ENCODE assay signal across 1 fruit fly cellular context in the genomic region with DNA sequence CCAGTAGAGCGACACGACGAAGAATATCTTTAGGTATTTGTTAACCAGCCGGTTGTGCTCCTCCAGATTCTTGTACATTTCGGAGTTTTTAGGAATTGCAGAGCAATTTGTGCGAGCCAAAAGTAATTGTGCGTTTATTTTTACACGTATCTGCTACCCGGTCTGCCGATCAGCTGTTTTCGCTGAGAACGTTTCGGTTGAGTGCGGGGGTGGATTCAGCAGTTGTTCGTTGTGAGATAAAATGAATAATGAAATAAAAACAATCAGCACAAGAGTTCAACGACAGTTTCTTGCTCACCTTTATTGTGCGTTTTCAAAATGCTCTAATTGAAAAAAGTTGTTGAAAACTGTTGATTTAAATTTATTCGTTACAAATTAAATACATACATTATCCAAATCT.
TF ChIP-seq lines count a peak whose summit lies in the region.

A gene (minus strand): TSS at position 176 of the 400 bp plus-strand sequence.

TF ChIP-seq in whole organism, embryonic, 481 proteins besides CTCF, POLR2A, EP300 and RAD21 (continued from another document and continues in another):
- no peak for TF ChIP-seq CG8478 (optimal IDR thresholded peaks at IDR 0.05; lab: Kevin White, UChicago)
- TF ChIP-seq ap (GFP tag; IDR thresholded peaks at IDR 0.05; lab: Robert Waterston, UW), result no peak
- no peak for TF ChIP-seq kah (GFP tag; optimal IDR thresholded peaks at IDR 0.05; lab: Kevin White, UChicago)
- peak; percentile 7 for TF ChIP-seq CG2712 (tag; optimal IDR thresholded peaks at IDR 0.05; lab: Kevin White, UChicago)
- no peak for TF ChIP-seq toy (GFP tag; IDR thresholded peaks at IDR 0.05; lab: Robert Waterston, UW)
- no peak for TF ChIP-seq stwl (tag; optimal IDR thresholded peaks at IDR 0.05; lab: Kevin White, UChicago)
- TF ChIP-seq CG12391 (tag; optimal IDR thresholded peaks at IDR 0.05; lab: Kevin White, UChicago), result peak; percentile 17
- TF ChIP-seq CG6175 (GFP tag; IDR thresholded peaks at IDR 0.05; lab: Robert Waterston, UW), result no peak
- TF ChIP-seq wek (GFP tag; optimal IDR thresholded peaks at IDR 0.05; lab: Kevin White, UChicago), result no peak
- no peak for TF ChIP-seq CG18619 (GFP tag; optimal IDR thresholded peaks at IDR 0.05; lab: Kevin White, UChicago)
- no peak for TF ChIP-seq pum (GFP tag; optimal IDR thresholded peaks at IDR 0.05; lab: Kevin White, UChicago)
- no peak for TF ChIP-seq CG17359 (tag; optimal IDR thresholded peaks at IDR 0.05; lab: Kevin White, UChicago)
- TF ChIP-seq CG10209 (GFP tag; optimal IDR thresholded peaks at IDR 0.05; lab: Kevin White, UChicago), result no peak
- TF ChIP-seq CG13296 (GFP tag; optimal IDR thresholded peaks at IDR 0.05; lab: Kevin White, UChicago), result no peak
- TF ChIP-seq CG13624 (GFP tag; optimal IDR thresholded peaks at IDR 0.05; lab: Kevin White, UChicago), result peak; percentile 28
- TF ChIP-seq CG10431 (GFP tag; optimal IDR thresholded peaks at IDR 0.05; lab: Kevin White, UChicago), result no peak
- TF ChIP-seq eyg (GFP tag; optimal IDR thresholded peaks at IDR 0.05; lab: Kevin White, UChicago), result no peak
- peak; percentile 15 for TF ChIP-seq CG10147 (GFP tag; optimal IDR thresholded peaks at IDR 0.05; lab: Kevin White, UChicago)
- TF ChIP-seq tx (GFP tag; optimal IDR thresholded peaks at IDR 0.05; lab: Kevin White, UChicago), result no peak
- TF ChIP-seq eve (GFP tag; optimal IDR thresholded peaks at IDR 0.05; lab: Kevin White, UChicago), result no peak
- no peak for TF ChIP-seq bab2 (GFP tag; optimal IDR thresholded peaks at IDR 0.05; lab: Kevin White, UChicago)
- TF ChIP-seq run (tag; optimal IDR thresholded peaks at IDR 0.05; lab: Kevin White, UChicago), result no peak
- no peak for TF ChIP-seq CG6813 (GFP tag; optimal IDR thresholded peaks at IDR 0.05; lab: Kevin White, UChicago)
- TF ChIP-seq sens (GFP tag; lab: Kevin White, UChicago), result no peak
- no peak for TF ChIP-seq tap (tag; optimal IDR thresholded peaks at IDR 0.05; lab: Kevin White, UChicago)
- TF ChIP-seq Hr51 (GFP tag; optimal IDR thresholded peaks at IDR 0.05; lab: Kevin White, UChicago), result no peak
- TF ChIP-seq CG12299 (tag; optimal IDR thresholded peaks at IDR 0.05; lab: Kevin White, UChicago), result no peak
- TF ChIP-seq CG4730 (GFP tag; IDR thresholded peaks at IDR 0.05; lab: Robert Waterston, UW), result no peak
- TF ChIP-seq Doc3 (GFP tag; IDR thresholded peaks at IDR 0.05; lab: Robert Waterston, UW; ENCODE audit: partially characterized antibody), result no peak
- TF ChIP-seq CG12155 (GFP tag; optimal IDR thresholded peaks at IDR 0.05; lab: Kevin White, UChicago), result no peak
- no peak for TF ChIP-seq CrebB (tag; optimal IDR thresholded peaks at IDR 0.05; lab: Kevin White, UChicago)
- TF ChIP-seq CG8944 (GFP tag; optimal IDR thresholded peaks at IDR 0.05; lab: Kevin White, UChicago), result no peak
- no peak for TF ChIP-seq az2 (GFP tag; optimal IDR thresholded peaks at IDR 0.05; lab: Kevin White, UChicago)
- TF ChIP-seq Lhr (GFP tag; optimal IDR thresholded peaks at IDR 0.05; lab: Kevin White, UChicago), result no peak
- no peak for TF ChIP-seq C15 (GFP tag; IDR thresholded peaks at IDR 0.05; lab: Robert Waterston, UW)
- no peak for TF ChIP-seq CG31441 (GFP tag; IDR thresholded peaks at IDR 0.05; lab: Robert Waterston, UW)
- no peak for TF ChIP-seq CG7786 (GFP tag; optimal IDR thresholded peaks at IDR 0.05; lab: Kevin White, UChicago)
- TF ChIP-seq crp (GFP tag; optimal IDR thresholded peaks at IDR 0.05; lab: Kevin White, UChicago), result peak; percentile 65 to 90
- TF ChIP-seq z (GFP tag; IDR thresholded peaks at IDR 0.05; lab: Robert Waterston, UW), result peak; percentile 78
- TF ChIP-seq jing (GFP tag; optimal IDR thresholded peaks at IDR 0.05; lab: Kevin White, UChicago), result no peak
- TF ChIP-seq CG18764 (GFP tag; optimal IDR thresholded peaks at IDR 0.05; lab: Kevin White, UChicago), result no peak
- TF ChIP-seq CG1603 (tag; optimal IDR thresholded peaks at IDR 0.05; lab: Kevin White, UChicago), result peak; percentile 9
- no peak for TF ChIP-seq CG4617 (GFP tag; optimal IDR thresholded peaks at IDR 0.05; lab: Kevin White, UChicago; ENCODE audit: borderline replicate concordance)
- peak; percentile 11 for TF ChIP-seq CG18262 (tag; optimal IDR thresholded peaks at IDR 0.05; lab: Kevin White, UChicago)
- TF ChIP-seq pros (GFP tag; optimal IDR thresholded peaks at IDR 0.05; lab: Kevin White, UChicago), result no peak
- no peak for TF ChIP-seq odd (GFP tag; optimal IDR thresholded peaks at IDR 0.05; lab: Kevin White, UChicago)
- TF ChIP-seq CG11504 (tag; optimal IDR thresholded peaks at IDR 0.05; lab: Kevin White, UChicago), result no peak
- TF ChIP-seq ERR (GFP tag; optimal IDR thresholded peaks at IDR 0.05; lab: Kevin White, UChicago), result no peak
- TF ChIP-seq CG13775 (GFP tag; optimal IDR thresholded peaks at IDR 0.05; lab: Kevin White, UChicago), result no peak
- no peak for TF ChIP-seq crc (GFP tag; optimal IDR thresholded peaks at IDR 0.05; lab: Kevin White, UChicago)
- no peak for TF ChIP-seq CG17612 (GFP tag; IDR thresholded peaks at IDR 0.05; lab: Robert Waterston, UW)
- no peak for TF ChIP-seq Optix (GFP tag; IDR thresholded peaks at IDR 0.05; lab: Robert Waterston, UW)
- TF ChIP-seq CG11723 (GFP tag; optimal IDR thresholded peaks at IDR 0.05; lab: Kevin White, UChicago), result no peak
- no peak for TF ChIP-seq dimm (GFP tag; IDR thresholded peaks at IDR 0.05; lab: Robert Waterston, UW)
- no peak for TF ChIP-seq Sry-δ (GFP tag; optimal IDR thresholded peaks at IDR 0.05; lab: Kevin White, UChicago)
- TF ChIP-seq tio (GFP tag; optimal IDR thresholded peaks at IDR 0.05; lab: Kevin White, UChicago), result no peak
- no peak for TF ChIP-seq CG6254 (GFP tag; optimal IDR thresholded peaks at IDR 0.05; lab: Kevin White, UChicago)
- TF ChIP-seq pnt (GFP tag; optimal IDR thresholded peaks at IDR 0.05; lab: Kevin White, UChicago), result no peak
- TF ChIP-seq CG34376 (GFP tag; optimal IDR thresholded peaks at IDR 0.05; lab: Kevin White, UChicago), result peak; percentile 65
- no peak for TF ChIP-seq CG1233 (GFP tag; optimal IDR thresholded peaks at IDR 0.05; lab: Kevin White, UChicago)
- TF ChIP-seq CG31224 (GFP tag; IDR thresholded peaks at IDR 0.05; lab: Robert Waterston, UW), result no peak
- no peak for TF ChIP-seq CG6854 (GFP tag; optimal IDR thresholded peaks at IDR 0.05; lab: Kevin White, UChicago)
- peak; percentile 97 for TF ChIP-seq hkb (optimal IDR thresholded peaks at IDR 0.05; lab: Kevin White, UChicago)
- TF ChIP-seq hkb (GFP tag; IDR thresholded peaks at IDR 0.05; lab: Robert Waterston, UW), result no peak
- no peak for TF ChIP-seq emc (GFP tag; optimal IDR thresholded peaks at IDR 0.05; lab: Kevin White, UChicago)
- TF ChIP-seq bcd (GFP tag; optimal IDR thresholded peaks at IDR 0.05; lab: Kevin White, UChicago), result no peak
- TF ChIP-seq Bgb (GFP tag; IDR thresholded peaks at IDR 0.05; lab: Robert Waterston, UW; ENCODE audit: partially characterized antibody), result no peak
- no peak for TF ChIP-seq CG13123 (GFP tag; optimal IDR thresholded peaks at IDR 0.05; lab: Kevin White, UChicago)
- TF ChIP-seq H15 (GFP tag; IDR thresholded peaks at IDR 0.05; lab: Robert Waterston, UW), result no peak
- TF ChIP-seq pfk (GFP tag; optimal IDR thresholded peaks at IDR 0.05; lab: Kevin White, UChicago), result no peak
- TF ChIP-seq crol (GFP tag; IDR thresholded peaks at IDR 0.05; lab: Robert Waterston, UW), result no peak
- TF ChIP-seq CG15696 (tag; optimal IDR thresholded peaks at IDR 0.05; lab: Kevin White, UChicago), result no peak
- no peak for TF ChIP-seq E2f2 (GFP tag; IDR thresholded peaks at IDR 0.05; lab: Robert Waterston, UW)
- no peak for TF ChIP-seq CG14441 (GFP tag; IDR thresholded peaks at IDR 0.05; lab: Robert Waterston, UW)
- no peak for TF ChIP-seq CG7372 (GFP tag; IDR thresholded peaks at IDR 0.05; lab: Robert Waterston, UW)
- TF ChIP-seq Fer2 (tag; optimal IDR thresholded peaks at IDR 0.05; lab: Kevin White, UChicago), result no peak
- TF ChIP-seq Jarid2 (GFP tag; optimal IDR thresholded peaks at IDR 0.05; lab: Kevin White, UChicago), result no peak
- no peak for TF ChIP-seq abd-A (tag; optimal IDR thresholded peaks at IDR 0.05; lab: Kevin White, UChicago)
- TF ChIP-seq Fer1 (GFP tag; optimal IDR thresholded peaks at IDR 0.05; lab: Kevin White, UChicago), result no peak
- no peak for TF ChIP-seq fd102C (GFP tag; optimal IDR thresholded peaks at IDR 0.05; lab: Kevin White, UChicago)
- TF ChIP-seq tna (GFP tag; IDR thresholded peaks at IDR 0.05; lab: Robert Waterston, UW; ENCODE audit: partially characterized antibody), result no peak
- TF ChIP-seq CG17385 (GFP tag; optimal IDR thresholded peaks at IDR 0.05; lab: Kevin White, UChicago), result peak; percentile 12
- TF ChIP-seq CG31388 (GFP tag; optimal IDR thresholded peaks at IDR 0.05; lab: Kevin White, UChicago), result no peak
- no peak for TF ChIP-seq fd96Cb (tag; optimal IDR thresholded peaks at IDR 0.05; lab: Kevin White, UChicago)
- no peak for TF ChIP-seq CG17361 (GFP tag; IDR thresholded peaks at IDR 0.05; lab: Robert Waterston, UW)
- TF ChIP-seq Nf-YA (GFP tag; IDR thresholded peaks at IDR 0.05; lab: Robert Waterston, UW), result no peak
- no peak for TF ChIP-seq phol (tag; optimal IDR thresholded peaks at IDR 0.05; lab: Kevin White, UChicago)
- TF ChIP-seq Doc2 (GFP tag; IDR thresholded peaks at IDR 0.05; lab: Robert Waterston, UW), result no peak
- TF ChIP-seq ranshi (GFP tag; IDR thresholded peaks at IDR 0.05; lab: Robert Waterston, UW), result no peak
- no peak for TF ChIP-seq pb (GFP tag; optimal IDR thresholded peaks at IDR 0.05; lab: Kevin White, UChicago)
- no peak for TF ChIP-seq wor (GFP tag; IDR thresholded peaks at IDR 0.05; lab: Robert Waterston, UW)
- TF ChIP-seq CG1832 (GFP tag; optimal IDR thresholded peaks at IDR 0.05; lab: Kevin White, UChicago), result no peak
- TF ChIP-seq kay (GFP tag; optimal IDR thresholded peaks at IDR 0.05; lab: Kevin White, UChicago), result no peak
- TF ChIP-seq otp (GFP tag; IDR thresholded peaks at IDR 0.05; lab: Robert Waterston, UW), result no peak
- TF ChIP-seq CG14860 (GFP tag; IDR thresholded peaks at IDR 0.05; lab: Robert Waterston, UW; ENCODE audit: partially characterized antibody), result no peak
- TF ChIP-seq tgo (GFP tag; IDR thresholded peaks at IDR 0.05; lab: Robert Waterston, UW), result no peak
- TF ChIP-seq CG12236 (GFP tag; optimal IDR thresholded peaks at IDR 0.05; lab: Kevin White, UChicago), result no peak
- TF ChIP-seq CG10565 (GFP tag; optimal IDR thresholded peaks at IDR 0.05; lab: Kevin White, UChicago), result no peak
- no peak for TF ChIP-seq CG10654 (GFP tag; optimal IDR thresholded peaks at IDR 0.05; lab: Kevin White, UChicago)
- TF ChIP-seq Awh (GFP tag; IDR thresholded peaks at IDR 0.05; lab: Robert Waterston, UW), result no peak
- TF ChIP-seq CG7556 (GFP tag; optimal IDR thresholded peaks at IDR 0.05; lab: Kevin White, UChicago), result no peak
- peak; percentile 19; the same call in 1 of the 2 replicates for TF ChIP-seq HLH3B (GFP tag; IDR thresholded peaks at IDR 0.05; lab: Robert Waterston, UW)
- TF ChIP-seq gsb-n (tag; optimal IDR thresholded peaks at IDR 0.05; lab: Kevin White, UChicago), result no peak
- no peak for TF ChIP-seq CkIIα-i1 (GFP tag; IDR thresholded peaks at IDR 0.05; lab: Robert Waterston, UW)
- TF ChIP-seq pita (GFP tag; optimal IDR thresholded peaks at IDR 0.05; lab: Kevin White, UChicago), result no peak
- TF ChIP-seq Dbx (GFP tag; IDR thresholded peaks at IDR 0.05; lab: Robert Waterston, UW), result 0 out of 3 replicates have a peak, but pooled peaks have one; percentile 36
- TF ChIP-seq ken (GFP tag; IDR thresholded peaks at IDR 0.05; lab: Robert Waterston, UW), result no peak
- no peak for TF ChIP-seq CG12071 (GFP tag; optimal IDR thresholded peaks at IDR 0.05; lab: Kevin White, UChicago)
- no peak for TF ChIP-seq lov (optimal IDR thresholded peaks at IDR 0.05; lab: Kevin White, UChicago)
- no peak for TF ChIP-seq lov (GFP tag; IDR thresholded peaks at IDR 0.05; lab: Robert Waterston, UW)
- TF ChIP-seq Eip74EF (GFP tag; optimal IDR thresholded peaks at IDR 0.05; lab: Kevin White, UChicago), result no peak
- no peak for TF ChIP-seq danr (GFP tag; IDR thresholded peaks at IDR 0.05; lab: Robert Waterston, UW)
- no peak for TF ChIP-seq Gsc (GFP tag; IDR thresholded peaks at IDR 0.05; lab: Robert Waterston, UW)
- no peak for TF ChIP-seq GATAe (GFP tag; conservative IDR thresholded peaks at IDR 0.05; lab: Robert Waterston, UW)
- no peak for TF ChIP-seq Opbp (GFP tag; IDR thresholded peaks at IDR 0.05; lab: Robert Waterston, UW; ENCODE audit: partially characterized antibody)
- TF ChIP-seq maf-S (GFP tag; optimal IDR thresholded peaks at IDR 0.05; lab: Kevin White, UChicago), result no peak
- TF ChIP-seq Elba2 (GFP tag; optimal IDR thresholded peaks at IDR 0.05; lab: Kevin White, UChicago), result no peak
- TF ChIP-seq CG1647 (GFP tag; optimal IDR thresholded peaks at IDR 0.05; lab: Kevin White, UChicago), result no peak
- TF ChIP-seq Rx (GFP tag; IDR thresholded peaks at IDR 0.05; lab: Robert Waterston, UW), result no peak
- TF ChIP-seq CG5953 (GFP tag; IDR thresholded peaks at IDR 0.05; lab: Robert Waterston, UW), result no peak
- TF ChIP-seq bsh (GFP tag; optimal IDR thresholded peaks at IDR 0.05; lab: Kevin White, UChicago), result no peak
- TF ChIP-seq CG12219 (GFP tag; optimal IDR thresholded peaks at IDR 0.05; lab: Kevin White, UChicago), result no peak
- no peak for TF ChIP-seq CG6689 (GFP tag; IDR thresholded peaks at IDR 0.05; lab: Robert Waterston, UW)
- peak in 1 of 2 experiments; percentile 21 for TF ChIP-seq Pdp1 (GFP tag; optimal IDR thresholded peaks at IDR 0.05; lab: Kevin White, UChicago)
- TF ChIP-seq MTF-1 (GFP tag; optimal IDR thresholded peaks at IDR 0.05; lab: Kevin White, UChicago; ENCODE audit: borderline replicate concordance), result no peak
- TF ChIP-seq gcm (GFP tag; optimal IDR thresholded peaks at IDR 0.05; lab: Kevin White, UChicago), result no peak
- no peak for TF ChIP-seq h (optimal IDR thresholded peaks at IDR 0.05; lab: Kevin White, UChicago)
- no peak for TF ChIP-seq CG10267 (tag; optimal IDR thresholded peaks at IDR 0.05; lab: Kevin White, UChicago)
- no peak for TF ChIP-seq chm (GFP tag; IDR thresholded peaks at IDR 0.05; lab: Robert Waterston, UW)
- TF ChIP-seq ara (GFP tag; IDR thresholded peaks at IDR 0.05; lab: Robert Waterston, UW), result no peak
- TF ChIP-seq Mes4 (GFP tag; optimal IDR thresholded peaks at IDR 0.05; lab: Kevin White, UChicago), result no peak
- TF ChIP-seq da (GFP tag; optimal IDR thresholded peaks at IDR 0.05; lab: Kevin White, UChicago), result no peak
- no peak for TF ChIP-seq ems (GFP tag; optimal IDR thresholded peaks at IDR 0.05; lab: Kevin White, UChicago)
- no peak for TF ChIP-seq gt (GFP tag; IDR thresholded peaks at IDR 0.05; lab: Robert Waterston, UW)
- TF ChIP-seq zf30C (GFP tag; optimal IDR thresholded peaks at IDR 0.05; lab: Kevin White, UChicago), result no peak
- no peak for TF ChIP-seq insv (GFP tag; optimal IDR thresholded peaks at IDR 0.05; lab: Kevin White, UChicago)
